Worm (Caenorhabditis elegans) whole organism, midembryonic: ENCODE results near the gene prx-6.

ENCODE experiments used
- T22C8.4 ChIP-seq: fragments of 200-800 bp; sonication (Bioruptor generic); IDR thresholded peaks from 2 replicates; pipeline ENCODE4 v1.3.6; 2022; ENCODE audit warnings: missing genetic modification characterization, missing compliant biosample characterization
- tab-1 ChIP-seq: fragments of 200-800 bp; sonication (Bioruptor generic); IDR thresholded peaks from 2 replicates; pipeline ENCODE4 v1.3.6; 2022; ENCODE audit warnings: missing genetic modification characterization, missing compliant biosample characterization

- TF ChIP-seq tab-1 (GFP tag; lab: Robert Waterston, UW) (no peak), T22C8.4 (GFP tag; lab: Robert Waterston, UW) (no peak)
These were observed 35.8 kb downstream of the prx-6 start for ce11 chrV:4684137-4684536.
